Worm (Caenorhabditis elegans): ENCODE data around the gene egl-5.

The egl-5 gene

ce11 chrIII:7788410-7788809 lies 25.8 kb upstream of the egl-5 start:
- TF ChIP-seq dao-5 (tag; optimal IDR thresholded peaks at IDR 0.05), result no peak
- no peak for TF ChIP-seq him-1 (tag; optimal IDR thresholded peaks at IDR 0.05)
- no peak for TF ChIP-seq W03F9.2 (tag; optimal IDR thresholded peaks at IDR 0.05)

DNA sequence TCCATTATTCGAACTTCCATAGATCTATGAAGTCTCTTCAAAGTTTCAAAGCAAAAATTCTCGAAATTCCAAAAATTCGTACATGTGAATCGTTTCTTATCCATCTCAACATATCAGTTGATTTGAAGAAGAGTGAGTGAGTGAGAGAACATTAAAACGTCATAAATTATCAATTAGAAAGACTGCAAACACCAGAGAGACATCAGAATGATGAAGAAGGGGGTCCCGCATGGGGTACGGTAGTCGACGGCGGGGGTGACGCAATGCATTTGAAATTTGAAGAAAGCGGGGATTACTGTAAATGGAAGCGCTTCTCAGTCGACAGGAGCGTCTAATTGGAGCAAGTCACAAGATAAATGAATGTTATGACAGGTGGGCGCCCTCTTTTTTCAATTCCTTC lies 23.7 kb upstream of the egl-5 start:
- no peak for TF ChIP-seq him-1 (tag; optimal IDR thresholded peaks at IDR 0.05)
- TF ChIP-seq W03F9.2 (tag; optimal IDR thresholded peaks at IDR 0.05), result no peak
- no peak for TF ChIP-seq dao-5 (tag; optimal IDR thresholded peaks at IDR 0.05)

DNA sequence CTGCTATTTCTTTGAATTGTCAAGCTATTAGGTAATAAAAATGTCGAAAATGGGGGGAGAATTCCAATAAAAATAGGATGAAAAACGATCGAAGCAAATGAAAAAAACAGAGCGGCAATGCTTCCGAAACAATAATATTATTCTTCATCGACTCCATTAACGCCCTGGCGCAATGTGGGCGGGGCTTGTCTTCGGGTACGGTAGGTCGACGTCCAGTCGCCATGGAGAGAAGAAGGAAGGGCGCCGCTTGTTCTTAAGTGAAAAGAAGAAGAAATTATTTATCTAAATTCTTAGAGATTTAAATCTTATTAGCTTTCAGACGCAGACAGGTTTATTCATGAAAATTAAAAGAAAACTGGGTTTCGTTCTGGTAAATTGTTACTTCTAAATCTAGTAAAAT lies 22.0 kb upstream of the egl-5 start:
- no peak for TF ChIP-seq W03F9.2 (tag; optimal IDR thresholded peaks at IDR 0.05)
- no peak for TF ChIP-seq dao-5 (tag; optimal IDR thresholded peaks at IDR 0.05)
- TF ChIP-seq him-1 (tag; optimal IDR thresholded peaks at IDR 0.05), result no peak

- no peak for TF ChIP-seq him-1 (tag; optimal IDR thresholded peaks at IDR 0.05)
- TF ChIP-seq W03F9.2 (tag; optimal IDR thresholded peaks at IDR 0.05), result no peak
- TF ChIP-seq dao-5 (tag; optimal IDR thresholded peaks at IDR 0.05), result no peak
These were observed 21.2 kb upstream of the egl-5 start for ce11 chrIII:7792970-7793369.

- TF ChIP-seq W03F9.2 (tag; optimal IDR thresholded peaks at IDR 0.05) (no peak), him-1 (tag; optimal IDR thresholded peaks at IDR 0.05) (no peak), dao-5 (tag; optimal IDR thresholded peaks at IDR 0.05) (no peak)
These were observed 18.9 kb upstream of the egl-5 start, which contains the start of gene cyk-7 for ce11 chrIII:7795311-7795710. Gene cyk-7 (minus strand): TSS chrIII:7795409.

ce11 chrIII:7805253-7805652 lies 8.9 kb upstream of the egl-5 start:
- TF ChIP-seq him-1 (tag; optimal IDR thresholded peaks at IDR 0.05), result no peak

DNA sequence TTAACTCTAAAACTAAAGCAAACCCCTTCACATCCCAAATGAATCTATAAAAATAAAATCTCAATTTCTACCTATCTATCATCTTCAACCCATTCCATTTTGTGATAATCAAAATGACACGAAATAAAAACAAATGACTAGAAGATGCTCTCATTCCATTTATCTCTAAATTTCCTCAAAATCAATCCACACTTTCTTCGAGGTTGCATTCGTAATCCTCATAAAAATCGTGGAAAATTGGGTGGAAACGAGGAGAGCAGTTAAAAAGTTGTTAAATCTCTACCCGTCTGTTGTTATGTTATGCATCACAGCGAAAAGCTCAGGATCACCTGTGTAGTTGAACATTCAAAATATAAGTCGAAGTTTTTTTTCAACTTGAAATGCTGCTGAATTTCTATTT lies 7.2 kb upstream of the egl-5 start:
- TF ChIP-seq dao-5 (tag; optimal IDR thresholded peaks at IDR 0.05) (no peak), W03F9.2 (tag; optimal IDR thresholded peaks at IDR 0.05) (no peak), him-1 (tag; optimal IDR thresholded peaks at IDR 0.05) (no peak)

- no peak for TF ChIP-seq W03F9.2 (tag; optimal IDR thresholded peaks at IDR 0.05)
- TF ChIP-seq dao-5 (tag; optimal IDR thresholded peaks at IDR 0.05), result no peak
- no peak for TF ChIP-seq him-1 (tag; optimal IDR thresholded peaks at IDR 0.05)
These were observed 5.1 kb upstream of the egl-5 start for ce11 chrIII:7809033-7809432.

- no peak for TF ChIP-seq him-1 (tag; optimal IDR thresholded peaks at IDR 0.05)
- TF ChIP-seq W03F9.2 (tag; optimal IDR thresholded peaks at IDR 0.05), result no peak
- TF ChIP-seq dao-5 (tag; optimal IDR thresholded peaks at IDR 0.05), result no peak
These were observed 1.8 kb upstream of the egl-5 start for ce11 chrIII:7812208-7812880.

ce11 chrIII:7815056-7815366 lies 837 bp downstream of the egl-5 start:
- TF ChIP-seq W03F9.2 (tag; optimal IDR thresholded peaks at IDR 0.05), result no peak
- TF ChIP-seq him-1 (tag; optimal IDR thresholded peaks at IDR 0.05), result no peak
- TF ChIP-seq dao-5 (tag; optimal IDR thresholded peaks at IDR 0.05), result no peak

DNA sequence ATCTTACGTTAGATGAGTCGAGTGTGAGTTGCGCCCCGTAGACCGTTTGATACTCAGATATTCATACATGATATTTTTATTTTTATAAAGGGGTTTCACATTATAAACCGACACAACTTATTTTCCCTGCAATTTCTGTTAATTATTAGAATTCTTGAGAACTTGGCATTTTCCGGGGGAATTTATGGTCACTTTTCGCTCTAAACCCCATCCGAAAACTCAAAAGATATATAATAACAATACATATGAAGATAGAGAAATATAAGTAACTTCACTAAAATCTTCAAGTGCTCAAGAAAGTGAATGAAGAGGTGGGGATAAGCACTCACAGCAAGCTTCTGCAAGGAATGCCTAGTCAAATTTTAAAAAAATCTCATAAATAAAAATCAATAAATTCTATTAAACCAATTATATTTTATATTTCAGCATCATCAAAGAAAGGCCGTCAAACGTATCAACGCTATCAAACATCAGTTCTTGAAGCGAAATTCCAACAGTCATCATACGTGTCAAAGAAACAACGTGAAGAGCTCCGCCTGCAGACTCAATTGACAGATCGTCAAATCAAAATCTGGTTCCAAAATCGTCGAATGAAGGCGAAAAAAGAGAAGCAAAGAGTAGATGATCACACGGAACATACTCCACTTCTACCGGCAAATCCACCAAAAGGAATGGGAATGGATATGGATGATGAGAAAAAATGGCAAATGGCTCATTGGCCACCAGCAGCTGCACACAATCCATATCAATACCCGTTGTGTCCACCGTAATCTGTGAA lies 1.6 kb downstream of the egl-5 start:
- no peak for TF ChIP-seq W03F9.2 (tag; optimal IDR thresholded peaks at IDR 0.05)
- no peak for TF ChIP-seq him-1 (tag; optimal IDR thresholded peaks at IDR 0.05)
- no peak for TF ChIP-seq dao-5 (tag; optimal IDR thresholded peaks at IDR 0.05)

DNA sequence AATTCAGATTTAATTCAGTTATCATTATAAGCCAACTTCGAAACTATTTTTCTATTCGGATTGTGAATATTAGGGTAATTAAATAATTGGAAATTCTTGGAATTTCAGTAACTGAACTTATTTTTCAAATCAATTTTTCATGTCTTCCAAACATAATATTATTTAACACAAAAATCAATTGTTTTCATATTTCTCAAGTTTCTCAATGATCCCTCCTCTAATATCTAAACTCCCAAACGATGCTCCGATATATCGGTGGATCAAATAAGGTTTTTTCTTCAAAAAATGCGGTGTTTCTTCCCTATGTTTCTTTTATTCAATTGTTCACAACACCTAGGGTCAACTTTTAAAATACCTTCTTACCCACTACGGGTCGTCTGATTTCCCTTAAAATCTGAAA lies 2.3 kb downstream of the egl-5 start:
- no peak for TF ChIP-seq W03F9.2 (tag; optimal IDR thresholded peaks at IDR 0.05)
- TF ChIP-seq him-1 (tag; optimal IDR thresholded peaks at IDR 0.05), result no peak
- TF ChIP-seq dao-5 (tag; optimal IDR thresholded peaks at IDR 0.05), result no peak

DNA sequence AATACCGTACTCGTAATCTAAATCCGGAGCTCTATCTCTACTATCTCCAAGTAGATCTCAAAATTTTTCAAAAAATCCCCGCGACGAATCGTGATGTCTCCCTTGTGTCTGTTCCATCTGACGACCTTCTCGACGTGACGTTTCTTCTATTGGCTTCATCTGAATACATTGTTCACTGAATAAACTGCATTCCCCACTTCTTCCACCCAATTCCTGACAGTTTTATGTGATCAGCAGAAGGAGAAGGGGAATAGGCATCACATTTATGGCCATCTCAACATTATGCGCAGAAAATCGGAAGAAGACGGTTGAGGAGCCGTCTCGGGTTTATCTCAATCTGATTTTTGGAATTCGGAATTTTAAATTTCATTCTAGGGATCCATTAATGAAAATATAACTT lies 4.8 kb downstream of the egl-5 start:
- no peak for TF ChIP-seq W03F9.2 (tag; optimal IDR thresholded peaks at IDR 0.05)
- no peak for TF ChIP-seq dao-5 (tag; optimal IDR thresholded peaks at IDR 0.05)

ce11 chrIII:7819866-7820265 lies 5.7 kb downstream of the egl-5 start:
- no peak for TF ChIP-seq W03F9.2 (tag; optimal IDR thresholded peaks at IDR 0.05)
- no peak for TF ChIP-seq him-1 (tag; optimal IDR thresholded peaks at IDR 0.05)
- TF ChIP-seq dao-5 (tag; optimal IDR thresholded peaks at IDR 0.05), result no peak

DNA sequence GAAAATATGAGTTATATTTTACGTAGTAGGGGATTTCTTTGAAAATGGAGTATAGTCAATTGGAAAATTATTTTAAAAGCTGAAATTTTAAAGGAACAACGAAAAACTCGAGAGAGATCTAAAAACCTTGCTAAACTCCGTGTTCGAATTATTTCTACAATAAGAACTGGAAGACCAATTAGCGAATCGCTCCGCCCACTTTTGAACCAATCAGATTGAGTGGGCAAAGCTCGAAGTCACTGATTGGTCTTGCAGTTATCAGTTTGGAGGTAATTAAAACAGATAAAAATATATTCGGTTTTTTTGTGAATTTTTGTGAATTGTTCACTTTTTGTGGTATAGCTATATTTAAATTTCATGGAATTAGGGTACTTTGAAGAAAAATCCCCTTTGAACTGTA lies 9.1 kb downstream of the egl-5 start:
- no peak for TF ChIP-seq him-1 (tag; optimal IDR thresholded peaks at IDR 0.05)
- TF ChIP-seq dao-5 (tag; optimal IDR thresholded peaks at IDR 0.05), result no peak
- no peak for TF ChIP-seq W03F9.2 (tag; optimal IDR thresholded peaks at IDR 0.05)

Data from whole organism, L4/young adult.